Worm (Caenorhabditis elegans) whole organism, L3 larva: Measurements from ENCODE around the gene nlp-25.
A peak's percentile ranks its signal among the peaks of the same experiment; 100 is the strongest.

Experiments
- ZK546.5 ChIP-seq: sonication (generic microtip); optimal IDR thresholded peaks from 2 replicates; lab custom pipeline; 2017; ENCODE audit warnings: missing biosample characterization, missing genetic modification characterization
- aly-2 ChIP-seq: fragments of 150-350 bp; optimal IDR thresholded peaks from 2 replicates; lab custom pipeline; 2014; ENCODE audit warnings: missing biosample characterization, missing genetic modification characterization
- ama-1 ChIP-seq: fragments of 150-350 bp; optimal IDR thresholded peaks from 2 replicates; lab custom pipeline; 2018
- ceh-28 ChIP-seq: fragments of 150-350 bp; optimal IDR thresholded peaks from 2 replicates; lab custom pipeline; 2014; ENCODE audit warnings: missing biosample characterization, missing genetic modification reagents, missing genetic modification characterization
- ceh-82 ChIP-seq: fragments of 150-350 bp; optimal IDR thresholded peaks from 2 replicates; lab custom pipeline; 2014; ENCODE audit warnings: missing biosample characterization, missing genetic modification characterization
- ceh-9 ChIP-seq: sonication (generic microtip); optimal IDR thresholded peaks from 2 replicates; lab custom pipeline; 2018; ENCODE audit warnings: missing biosample characterization, missing genetic modification characterization
- daf-12 ChIP-seq: fragments of 150-350 bp; optimal IDR thresholded peaks from 2 replicates; lab custom pipeline; 2014; ENCODE audit warnings: missing biosample characterization, missing genetic modification reagents, missing genetic modification characterization
- egl-27 ChIP-seq: sonication (generic microtip); optimal IDR thresholded peaks from 4 replicates; lab custom pipeline; 2017; ENCODE audit warnings: missing biosample characterization, missing genetic modification reagents, missing genetic modification characterization
- egl-5 ChIP-seq: fragments of 150-350 bp; optimal IDR thresholded peaks from 2 replicates; lab custom pipeline; 2017; ENCODE audit warnings: missing biosample characterization, missing genetic modification reagents, missing genetic modification characterization, inconsistent platforms
- elt-2 ChIP-seq: sonication (generic microtip); optimal IDR thresholded peaks from 2 replicates; lab custom pipeline; 2016; ENCODE audit warnings: missing genetic modification reagents, mild to moderate bottlenecking, missing genetic modification characterization, missing compliant biosample characterization
- elt-3 ChIP-seq, 3 experiments: fragments of 150-350 bp in 1 of 3; sonication (generic microtip) in 2 of 3; optimal IDR thresholded peaks; 2 replicates in 2 of 3; 4 replicates in 1 of 3; lab custom pipeline; 2014 to 2017; ENCODE audit warnings: missing biosample characterization in 3 of 3, missing genetic modification characterization in 3 of 3
- eor-1 ChIP-seq, 2 experiments: fragments of 150-350 bp; optimal IDR thresholded peaks; 2 replicates each; lab custom pipeline; 2014 to 2018; ENCODE audit warnings: missing biosample characterization in 2 of 2, missing genetic modification characterization in 2 of 2
- fkh-10 ChIP-seq: sonication (generic microtip); optimal IDR thresholded peaks from 2 replicates; lab custom pipeline; 2017; ENCODE audit warnings: missing biosample characterization, missing genetic modification reagents, missing genetic modification characterization
- fkh-2 ChIP-seq: fragments of 150-350 bp; optimal IDR thresholded peaks from 2 replicates; lab custom pipeline; 2014; ENCODE audit warnings: missing biosample characterization, missing genetic modification reagents, missing genetic modification characterization
- fos-1 ChIP-seq: fragments of 150-350 bp; optimal IDR thresholded peaks from 2 replicates; lab custom pipeline; 2014; ENCODE audit warnings: missing biosample characterization, missing genetic modification characterization
- hmg-11 ChIP-seq: sonication (generic microtip); optimal IDR thresholded peaks from 2 replicates; lab custom pipeline; 2016; ENCODE audit warnings: missing genetic modification characterization, missing compliant biosample characterization
- jun-1 ChIP-seq: fragments of 150-350 bp; optimal IDR thresholded peaks from 2 replicates; lab custom pipeline; 2014; ENCODE audit warnings: missing biosample characterization, missing genetic modification reagents, missing genetic modification characterization
- lin-15B ChIP-seq: fragments of 150-350 bp; optimal IDR thresholded peaks from 2 replicates; lab custom pipeline; 2014; ENCODE audit warnings: missing biosample characterization, missing genetic modification characterization
- lin-39 ChIP-seq: fragments of 150-350 bp; optimal IDR thresholded peaks from 2 replicates; lab custom pipeline; 2018; ENCODE audit warnings: missing biosample characterization, missing genetic modification reagents, missing genetic modification characterization
- lsy-12 ChIP-seq: sonication (generic microtip); optimal IDR thresholded peaks from 2 replicates; lab custom pipeline; 2016; ENCODE audit warnings: mild to moderate bottlenecking, missing genetic modification characterization, missing compliant biosample characterization
- mdl-1 ChIP-seq: fragments of 150-350 bp; optimal IDR thresholded peaks from 2 replicates; lab custom pipeline; 2014; ENCODE audit warnings: missing biosample characterization, missing genetic modification characterization
- mml-1 ChIP-seq: fragments of 150-350 bp; sonication (generic microtip); optimal IDR thresholded peaks from 3 replicates; lab custom pipeline; 2014; ENCODE audit warnings: missing biosample characterization, missing genetic modification characterization
- nfya-1 ChIP-seq: sonication (generic microtip); optimal IDR thresholded peaks from 2 replicates; lab custom pipeline; 2017; ENCODE audit warnings: missing genetic modification characterization, mild to moderate bottlenecking, missing compliant biosample characterization, antibody characterized with exemption, moderate library complexity; ENCODE audit not compliant: insufficient read depth
- nhr-11 ChIP-seq: fragments of 150-350 bp; optimal IDR thresholded peaks from 2 replicates; lab custom pipeline; 2014; ENCODE audit warnings: missing biosample characterization, missing genetic modification characterization
- nhr-12 ChIP-seq: fragments of 150-350 bp; optimal IDR thresholded peaks from 2 replicates; lab custom pipeline; 2014; ENCODE audit warnings: missing biosample characterization, missing genetic modification characterization
- nhr-23 ChIP-seq: fragments of 150-350 bp; optimal IDR thresholded peaks from 2 replicates; lab custom pipeline; 2014; ENCODE audit warnings: missing biosample characterization, missing genetic modification reagents, missing genetic modification characterization
- nhr-237 ChIP-seq: fragments of 150-350 bp; optimal IDR thresholded peaks from 2 replicates; lab custom pipeline; 2014; ENCODE audit warnings: missing biosample characterization, missing genetic modification characterization
- nhr-25 ChIP-seq: sonication (generic microtip); optimal IDR thresholded peaks from 2 replicates; lab custom pipeline; 2017; ENCODE audit warnings: missing biosample characterization, missing genetic modification characterization
- nhr-28 ChIP-seq: fragments of 150-350 bp; optimal IDR thresholded peaks from 2 replicates; lab custom pipeline; 2014; ENCODE audit warnings: missing biosample characterization, missing genetic modification characterization
- nhr-43 ChIP-seq: sonication (generic microtip); optimal IDR thresholded peaks from 2 replicates; lab custom pipeline; 2016; ENCODE audit warnings: mild to moderate bottlenecking, missing genetic modification characterization, missing compliant biosample characterization; ENCODE audit not compliant: poor library complexity, severe bottlenecking
- nhr-67 ChIP-seq: fragments of 150-350 bp; optimal IDR thresholded peaks from 2 replicates; lab custom pipeline; 2014; ENCODE audit warnings: missing biosample characterization, missing genetic modification characterization
- nhr-76 ChIP-seq: fragments of 150-350 bp; sonication (generic microtip); optimal IDR thresholded peaks from 5 replicates; lab custom pipeline; 2014; ENCODE audit warnings: missing biosample characterization, missing genetic modification characterization
- pha-4 ChIP-seq: fragments of 150-350 bp; optimal IDR thresholded peaks from 2 replicates; lab custom pipeline; 2014; ENCODE audit warnings: missing biosample characterization, missing genetic modification reagents, missing genetic modification characterization
- skn-1 ChIP-seq: fragments of 150-350 bp; optimal IDR thresholded peaks from 2 replicates; lab custom pipeline; 2014; ENCODE audit warnings: missing biosample characterization, missing genetic modification characterization
- snpc-4 ChIP-seq: fragments of 150-350 bp; optimal IDR thresholded peaks from 2 replicates; lab custom pipeline; 2014; ENCODE audit warnings: missing biosample characterization, missing genetic modification characterization
- zag-1 ChIP-seq: fragments of 150-350 bp; optimal IDR thresholded peaks from 2 replicates; lab custom pipeline; 2014; ENCODE audit warnings: missing biosample characterization, missing genetic modification characterization
- ztf-11 ChIP-seq: fragments of 150-350 bp; optimal IDR thresholded peaks from 2 replicates; lab custom pipeline; 2014; ENCODE audit warnings: missing biosample characterization, missing genetic modification characterization
- ztf-4 ChIP-seq: fragments of 150-350 bp; optimal IDR thresholded peaks from 2 replicates; lab custom pipeline; 2014; ENCODE audit warnings: missing biosample characterization, missing genetic modification characterization

nlp-25 gene

ce11 chrV:19611675-19612345 is 5.8 kb downstream of the nlp-25 start:
- peak; percentile 25 for TF ChIP-seq nfya-1 (tag; lab: Kevin White, UChicago)
- TF ChIP-seq nhr-43: peak; percentile 59
- no peak for TF ChIP-seq nhr-25
- TF ChIP-seq elt-2 (tag; lab: Kevin White, UChicago): no peak
- no peak for TF ChIP-seq nhr-76
- peak; percentile 60 for TF ChIP-seq nhr-23 (tag; lab: Kevin White, UChicago)
- no peak for TF ChIP-seq lsy-12 (tag; lab: Kevin White, UChicago)
- TF ChIP-seq ama-1: peak; percentile 80

ce11 chrV:19613161-19613560 is 7.2 kb downstream of the nlp-25 start, which contains the start of gene nlp-26:
TSS of gene nlp-26 (plus strand) at chrV:19613461.
- TF ChIP-seq nhr-43 (peak; percentile 13), snpc-4 (tag; lab: Kevin White, UChicago) (no peak), aly-2 (tag; lab: Kevin White, UChicago) (no peak), lin-15B (tag; lab: Kevin White, UChicago) (no peak), nhr-76 (no peak), jun-1 (tag; lab: Kevin White, UChicago) (no peak), zag-1 (tag; lab: Kevin White, UChicago) (no peak), lin-39 (tag; lab: Kevin White, UChicago) (no peak)
- TF ChIP-seq, all 47 proteins: peak for 1

ce11 chrV:19620098-19620497 is 14.1 kb downstream of the nlp-25 start:
- TF ChIP-seq pha-4 (tag; lab: Kevin White, UChicago) (peak; percentile 35), fkh-2 (tag; lab: Kevin White, UChicago) (no peak), hmg-11 (tag; lab: Kevin White, UChicago) (peak; percentile 62), fkh-10 (no peak), elt-2 (tag; lab: Kevin White, UChicago) (no peak), eor-1 (tag; optimal IDR thresholded peaks at IDR 0.05; lab: Kevin White, UChicago) (no peak), ZK546.5 (tag; lab: Kevin White, UChicago) (no peak), ceh-28 (no peak), daf-12 (no peak), ceh-9 (tag; lab: Kevin White, UChicago) (no peak), aly-2 (tag; lab: Kevin White, UChicago) (no peak), nhr-28 (tag; lab: Kevin White, UChicago) (no peak), ztf-11 (tag; lab: Kevin White, UChicago) (no peak), ztf-4 (tag; lab: Kevin White, UChicago) (no peak), ama-1 (no peak), lsy-12 (tag; lab: Kevin White, UChicago) (no peak), elt-3 (tag; optimal IDR thresholded peaks at IDR 0.05; lab: Kevin White, UChicago) (no peak), jun-1 (tag; lab: Kevin White, UChicago) (no peak), nfya-1 (tag; lab: Kevin White, UChicago) (peak; percentile 52), nhr-25 (no peak), fos-1 (no peak), nhr-11 (tag; lab: Kevin White, UChicago) (no peak), egl-27 (tag; lab: Kevin White, UChicago) (no peak), zag-1 (tag; lab: Kevin White, UChicago) (no peak), nhr-43 (no peak), nhr-23 (tag; lab: Kevin White, UChicago) (no peak), snpc-4 (tag; lab: Kevin White, UChicago) (no peak), nhr-76 (no peak), nhr-12 (tag; lab: Kevin White, UChicago) (no peak), lin-15B (tag; lab: Kevin White, UChicago) (no peak), skn-1 (tag; lab: Kevin White, UChicago) (no peak), nhr-67 (tag; lab: Kevin White, UChicago) (no peak), nhr-237 (tag; lab: Kevin White, UChicago) (no peak), ceh-82 (tag; lab: Kevin White, UChicago) (no peak), egl-5 (tag; lab: Kevin White, UChicago) (peak; percentile 34), mdl-1 (tag; lab: Kevin White, UChicago) (no peak), lin-39 (tag; lab: Kevin White, UChicago) (peak; percentile 0), mml-1 (tag; lab: Kevin White, UChicago) (no peak)
